Worm (Caenorhabditis elegans): ENCODE results near the gene ttr-6.

Gene ttr-6

DNA sequence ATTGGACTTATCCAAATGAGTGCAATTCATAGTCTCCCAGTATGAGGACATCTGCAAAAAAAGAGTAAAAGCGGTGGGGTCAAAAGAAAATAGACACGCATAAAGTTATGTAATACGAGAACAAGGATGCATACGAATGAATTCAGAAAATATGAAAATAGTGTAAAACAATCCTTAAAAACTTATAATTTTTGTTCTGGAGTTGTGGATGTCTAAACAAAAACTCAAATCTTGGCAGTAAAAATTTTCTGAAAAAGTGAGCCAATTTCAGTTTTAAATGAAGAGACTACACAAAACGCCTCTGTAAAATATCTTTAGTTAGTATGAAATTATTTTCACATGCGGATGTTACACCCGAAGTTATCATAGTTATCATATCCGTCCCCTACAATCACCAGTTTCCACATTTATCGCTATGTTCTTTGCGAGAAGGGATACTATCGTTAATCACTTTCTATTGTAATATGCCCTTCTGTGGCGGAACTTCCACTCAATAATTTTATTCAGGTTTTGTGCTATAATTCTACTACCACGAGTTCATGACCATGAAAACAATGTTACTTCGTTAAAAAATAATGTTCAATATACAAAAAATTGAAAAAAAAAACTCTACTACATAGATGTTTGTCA, 43.8 kb upstream of the ttr-6 start, which contains the start of gene nhr-120:
TSS of gene nhr-120 (minus strand) at position 51 of the 630 bp plus-strand sequence.
- TF ChIP-seq nhr-237 (tag; optimal IDR thresholded peaks at IDR 0.05) (no peak), ceh-82 (tag; optimal IDR thresholded peaks at IDR 0.05) (no peak), elt-1 (tag; optimal IDR thresholded peaks at IDR 0.05) (no peak), nhr-25 (tag; optimal IDR thresholded peaks at IDR 0.05) (peak; percentile 17), ztf-4 (tag; optimal IDR thresholded peaks at IDR 0.05) (no peak), mdl-1 (tag; optimal IDR thresholded peaks at IDR 0.05) (no peak)

DNA sequence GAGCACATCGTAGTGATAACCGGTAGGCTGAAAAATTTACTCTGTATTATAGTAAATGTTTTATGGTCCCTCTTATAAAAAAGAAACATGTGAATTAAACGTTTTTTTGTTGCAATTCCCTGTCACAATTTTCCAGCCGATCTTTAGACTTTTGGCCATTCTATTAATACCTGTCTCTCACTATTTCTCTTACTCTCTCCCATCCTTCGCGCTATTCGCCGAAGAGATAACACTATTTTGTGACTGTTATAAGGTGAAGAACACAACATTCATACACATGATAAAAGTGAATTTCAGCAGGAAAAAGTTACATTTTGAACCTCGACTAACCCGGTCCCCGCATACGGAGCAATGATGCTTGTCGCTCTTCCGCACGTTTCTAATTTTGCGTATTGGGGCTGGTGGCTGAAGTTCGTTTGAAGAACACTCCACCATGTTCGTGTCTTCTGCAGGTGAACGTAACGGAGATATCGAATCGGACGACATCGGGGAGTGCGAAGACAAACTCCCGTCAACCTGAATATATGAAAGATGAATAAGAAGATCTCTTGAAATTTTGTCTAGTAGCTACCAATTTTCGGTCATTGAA, 42.2 kb upstream of the ttr-6 start:
- TF ChIP-seq nhr-12 (tag; optimal IDR thresholded peaks at IDR 0.05) (no peak), fos-1 (tag; optimal IDR thresholded peaks at IDR 0.05) (no peak), nhr-43 (tag; optimal IDR thresholded peaks at IDR 0.05; ENCODE audit: poor library complexity, severe bottlenecking) (peak; percentile 62), ceh-9 (tag; optimal IDR thresholded peaks at IDR 0.05) (no peak), ceh-28 (tag; optimal IDR thresholded peaks at IDR 0.05) (peak; percentile 32), pqm-1 (tag; optimal IDR thresholded peaks at IDR 0.05) (peak; percentile 70), aly-2 (tag; optimal IDR thresholded peaks at IDR 0.05) (no peak), nfya-1 (tag; optimal IDR thresholded peaks at IDR 0.05; ENCODE audit: insufficient read depth) (peak; percentile 16), ZK546.5 (tag; optimal IDR thresholded peaks at IDR 0.05) (no peak), egl-27 (tag; optimal IDR thresholded peaks at IDR 0.05) (no peak), nhr-76 (tag; optimal IDR thresholded peaks at IDR 0.05) (no peak), nhr-77 (tag; optimal IDR thresholded peaks at IDR 0.05) (no peak), mml-1 (tag; optimal IDR thresholded peaks at IDR 0.05) (no peak), jun-1 (tag; optimal IDR thresholded peaks at IDR 0.05) (peak; percentile 40), elt-3 (tag; optimal IDR thresholded peaks at IDR 0.05) (no peak), nhr-23 (tag; optimal IDR thresholded peaks at IDR 0.05) (peak; percentile 67), ama-1 (optimal IDR thresholded peaks at IDR 0.05) (no peak), mdl-1 (tag; optimal IDR thresholded peaks at IDR 0.05) (no peak), sea-2 (GFP tag; optimal IDR thresholded peaks at IDR 0.05) (no peak), unc-39 (tag; optimal IDR thresholded peaks at IDR 0.05) (no peak), elt-1 (tag; optimal IDR thresholded peaks at IDR 0.05) (no peak), tbx-2 (tag; optimal IDR thresholded peaks at IDR 0.05) (no peak), zag-1 (tag; optimal IDR thresholded peaks at IDR 0.05) (no peak), fkh-10 (GFP tag; optimal IDR thresholded peaks at IDR 0.05) (no peak), nhr-25 (tag; optimal IDR thresholded peaks at IDR 0.05) (peak; percentile 75), elt-2 (tag; optimal IDR thresholded peaks at IDR 0.05) (peak; percentile 73), nhr-237 (tag; optimal IDR thresholded peaks at IDR 0.05) (no peak), ztf-4 (tag; optimal IDR thresholded peaks at IDR 0.05) (no peak)

DNA sequence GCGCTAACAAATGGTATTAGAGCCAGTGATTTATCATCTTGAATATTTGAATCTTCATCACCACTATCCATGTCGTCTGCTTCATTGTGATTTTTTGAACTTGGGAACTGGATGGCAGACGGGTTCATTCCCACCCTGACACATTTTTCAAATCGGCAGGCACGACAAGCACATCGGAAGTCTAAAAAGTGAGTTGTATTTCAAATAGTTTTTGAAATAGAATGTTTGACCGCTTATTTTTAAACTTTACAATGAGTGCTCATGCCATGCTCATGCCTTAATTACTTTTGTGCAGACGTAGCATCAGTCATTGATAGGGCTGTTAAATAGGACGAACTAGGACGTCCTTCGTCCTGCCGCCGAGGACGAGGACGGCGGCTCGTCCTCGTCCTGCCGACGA, 41.0 kb upstream of the ttr-6 start:
- no peak for TF ChIP-seq pha-4 (tag; optimal IDR thresholded peaks at IDR 0.05)
- TF ChIP-seq ceh-9 (tag; optimal IDR thresholded peaks at IDR 0.05): no peak
- no peak for TF ChIP-seq R02D3.7 (tag; optimal IDR thresholded peaks at IDR 0.05)
- no peak for TF ChIP-seq fos-1 (tag; optimal IDR thresholded peaks at IDR 0.05)

DNA sequence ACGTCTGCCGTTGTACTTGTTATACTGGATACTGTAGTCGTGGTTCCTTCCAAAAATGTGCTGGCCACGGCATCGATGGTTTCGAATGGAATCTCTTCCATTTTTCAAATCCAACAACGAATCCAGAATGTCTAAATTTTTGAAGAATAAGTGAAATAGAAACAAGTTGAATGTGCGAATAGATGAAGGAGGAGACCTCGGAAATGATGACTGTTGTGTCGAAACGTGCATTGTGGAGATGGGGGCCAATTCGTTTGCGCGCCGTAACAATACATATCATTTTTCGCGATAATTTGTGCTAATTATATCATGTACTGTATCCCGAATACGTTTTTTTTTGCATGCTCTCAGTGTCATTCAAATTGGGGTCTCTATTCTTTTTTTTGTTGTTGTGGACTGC, 38.3 kb upstream of the ttr-6 start, which contains the start of gene aexr-1:
TSS of gene aexr-1 (minus strand) at position 101 of the 400 bp plus-strand sequence.
- TF ChIP-seq daf-12 (tag; optimal IDR thresholded peaks at IDR 0.05): no peak
- TF ChIP-seq sea-2 (GFP tag; optimal IDR thresholded peaks at IDR 0.05): no peak
- no peak for TF ChIP-seq zag-1 (tag; optimal IDR thresholded peaks at IDR 0.05)
- no peak for TF ChIP-seq fkh-10 (GFP tag; optimal IDR thresholded peaks at IDR 0.05)
- TF ChIP-seq R02D3.7 (tag; optimal IDR thresholded peaks at IDR 0.05): no peak
- no peak for TF ChIP-seq ztf-11 (tag; optimal IDR thresholded peaks at IDR 0.05)
- TF ChIP-seq lin-39 (tag; optimal IDR thresholded peaks at IDR 0.05): no peak

DNA sequence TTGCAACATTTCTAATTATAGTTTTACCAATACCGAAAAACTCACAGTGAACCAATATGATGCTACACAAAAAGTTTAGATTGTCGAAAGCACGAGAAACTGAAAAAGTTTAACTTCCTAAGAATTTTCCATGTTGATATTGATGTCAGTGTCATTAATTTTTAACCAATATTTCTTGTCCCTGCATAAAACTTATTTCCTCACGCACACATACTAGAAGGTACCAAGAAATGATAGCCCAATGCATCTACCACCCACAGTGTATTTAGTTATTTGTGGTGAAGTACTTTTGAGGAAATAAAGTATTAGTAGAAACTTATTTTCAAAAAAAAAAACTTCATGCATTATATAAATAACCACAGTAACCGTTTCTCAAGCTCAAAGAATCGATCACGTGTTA, 34.5 kb upstream of the ttr-6 start, which contains the start of gene aexr-2:
TSS of gene aexr-2 (minus strand) at position 101 of the 400 bp plus-strand sequence.
- TF ChIP-seq zag-1 (tag; optimal IDR thresholded peaks at IDR 0.05) (no peak), nhr-11 (tag; optimal IDR thresholded peaks at IDR 0.05) (no peak)
